Worm (Caenorhabditis elegans): Measurements from ENCODE around the gene T28A11.17.

DNA sequence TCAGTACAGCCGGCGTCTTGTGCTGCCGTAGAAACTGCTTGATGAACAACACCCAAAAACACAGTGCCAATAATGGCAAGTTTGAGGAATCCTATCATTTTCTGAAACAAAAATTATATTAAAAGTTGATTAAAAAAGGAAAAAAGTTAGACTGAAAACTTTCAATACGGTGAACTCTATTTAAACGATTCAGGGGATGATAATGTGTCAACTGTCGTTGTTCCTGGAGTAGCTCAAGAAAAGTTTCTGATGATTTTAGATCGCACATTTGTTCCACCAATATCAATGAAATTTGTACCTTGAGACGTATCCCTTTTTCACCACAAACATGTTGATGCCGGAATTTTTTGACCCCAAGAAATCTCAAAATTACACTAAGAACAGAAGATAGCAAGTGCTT, 1.9 kb upstream of the T28A11.17 start, which contains the start of gene T28A11.18:
- no peak for TF ChIP-seq unc-39 (tag; optimal IDR thresholded peaks at IDR 0.05)
- no peak for TF ChIP-seq nhr-12 (tag; optimal IDR thresholded peaks at IDR 0.05)
- TF ChIP-seq unc-62 (GFP tag; optimal IDR thresholded peaks at IDR 0.05) = no peak
- no peak for TF ChIP-seq nhr-237 (tag; optimal IDR thresholded peaks at IDR 0.05)
- no peak for TF ChIP-seq lin-13 (tag; optimal IDR thresholded peaks at IDR 0.05)
- no peak for TF ChIP-seq elt-1 (tag; optimal IDR thresholded peaks at IDR 0.05; ENCODE audit: borderline replicate concordance, insufficient read depth)
- TF ChIP-seq elt-3 (tag; optimal IDR thresholded peaks at IDR 0.05) = no peak
- TF ChIP-seq pha-4 (tag; optimal IDR thresholded peaks at IDR 0.05) = no peak
- no peak for TF ChIP-seq mep-1 (tag; optimal IDR thresholded peaks at IDR 0.05)
- no peak for TF ChIP-seq snpc-4 (tag; optimal IDR thresholded peaks at IDR 0.05)
- no peak for TF ChIP-seq lin-32 (GFP tag; optimal IDR thresholded peaks at IDR 0.05)
- no peak for TF ChIP-seq drap-1 (GFP tag; optimal IDR thresholded peaks at IDR 0.05)
